Worm (Caenorhabditis elegans) whole organism, L3 larva: Measurements from ENCODE around the gene lam-1.
"Not testable (repeated sequence)": the region's sequence is repeated elsewhere in the genome, so short reads cannot be mapped to it uniquely, and the experiment has no call there.

ENCODE experiments used
- R02D3.7 ChIP-seq: fragments of 150-350 bp; optimal IDR thresholded peaks from 2 replicates; lab custom pipeline; 2014; ENCODE audit warnings: missing biosample characterization, missing genetic modification characterization
- ZK546.5 ChIP-seq: sonication (generic microtip); optimal IDR thresholded peaks from 2 replicates; lab custom pipeline; 2017; ENCODE audit warnings: missing biosample characterization, missing genetic modification characterization
- aly-2 ChIP-seq: fragments of 150-350 bp; optimal IDR thresholded peaks from 2 replicates; lab custom pipeline; 2014; ENCODE audit warnings: missing biosample characterization, missing genetic modification characterization
- ama-1 ChIP-seq: fragments of 150-350 bp; optimal IDR thresholded peaks from 2 replicates; lab custom pipeline; 2018
- ceh-16 ChIP-seq: sonication (generic microtip); optimal IDR thresholded peaks from 2 replicates; lab custom pipeline; 2017; ENCODE audit warnings: missing biosample characterization, missing genetic modification characterization
- ceh-28 ChIP-seq: fragments of 150-350 bp; optimal IDR thresholded peaks from 2 replicates; lab custom pipeline; 2014; ENCODE audit warnings: missing biosample characterization, missing genetic modification reagents, missing genetic modification characterization
- ceh-82 ChIP-seq: fragments of 150-350 bp; optimal IDR thresholded peaks from 2 replicates; lab custom pipeline; 2014; ENCODE audit warnings: missing biosample characterization, missing genetic modification characterization
- ceh-9 ChIP-seq: sonication (generic microtip); optimal IDR thresholded peaks from 2 replicates; lab custom pipeline; 2018; ENCODE audit warnings: missing biosample characterization, missing genetic modification characterization
- daf-12 ChIP-seq: fragments of 150-350 bp; optimal IDR thresholded peaks from 2 replicates; lab custom pipeline; 2014; ENCODE audit warnings: missing biosample characterization, missing genetic modification reagents, missing genetic modification characterization
- egl-27 ChIP-seq: sonication (generic microtip); optimal IDR thresholded peaks from 4 replicates; lab custom pipeline; 2017; ENCODE audit warnings: missing biosample characterization, missing genetic modification reagents, missing genetic modification characterization
- egl-5 ChIP-seq: fragments of 150-350 bp; optimal IDR thresholded peaks from 2 replicates; lab custom pipeline; 2017; ENCODE audit warnings: missing biosample characterization, missing genetic modification reagents, missing genetic modification characterization, inconsistent platforms
- elt-1 ChIP-seq: fragments of 150-350 bp; optimal IDR thresholded peaks from 2 replicates; lab custom pipeline; 2014; ENCODE audit warnings: missing biosample characterization, missing genetic modification characterization
- elt-2 ChIP-seq: sonication (generic microtip); optimal IDR thresholded peaks from 2 replicates; lab custom pipeline; 2016; ENCODE audit warnings: missing genetic modification reagents, mild to moderate bottlenecking, missing genetic modification characterization, missing compliant biosample characterization
- eor-1 ChIP-seq, 2 experiments: fragments of 150-350 bp; optimal IDR thresholded peaks; 2 replicates each; lab custom pipeline; 2014 to 2018; ENCODE audit warnings: missing biosample characterization in 2 of 2, missing genetic modification characterization in 2 of 2
- fkh-10 ChIP-seq: sonication (generic microtip); optimal IDR thresholded peaks from 2 replicates; lab custom pipeline; 2017; ENCODE audit warnings: missing biosample characterization, missing genetic modification reagents, missing genetic modification characterization
- fkh-2 ChIP-seq: fragments of 150-350 bp; optimal IDR thresholded peaks from 2 replicates; lab custom pipeline; 2014; ENCODE audit warnings: missing biosample characterization, missing genetic modification reagents, missing genetic modification characterization
- fos-1 ChIP-seq: fragments of 150-350 bp; optimal IDR thresholded peaks from 2 replicates; lab custom pipeline; 2014; ENCODE audit warnings: missing biosample characterization, missing genetic modification characterization
- hmg-11 ChIP-seq: sonication (generic microtip); optimal IDR thresholded peaks from 2 replicates; lab custom pipeline; 2016; ENCODE audit warnings: missing genetic modification characterization, missing compliant biosample characterization
- lin-15B ChIP-seq: fragments of 150-350 bp; optimal IDR thresholded peaks from 2 replicates; lab custom pipeline; 2014; ENCODE audit warnings: missing biosample characterization, missing genetic modification characterization
- lin-39 ChIP-seq: fragments of 150-350 bp; optimal IDR thresholded peaks from 2 replicates; lab custom pipeline; 2018; ENCODE audit warnings: missing biosample characterization, missing genetic modification reagents, missing genetic modification characterization
- lsy-12 ChIP-seq: sonication (generic microtip); optimal IDR thresholded peaks from 2 replicates; lab custom pipeline; 2016; ENCODE audit warnings: mild to moderate bottlenecking, missing genetic modification characterization, missing compliant biosample characterization
- mdl-1 ChIP-seq: fragments of 150-350 bp; optimal IDR thresholded peaks from 2 replicates; lab custom pipeline; 2014; ENCODE audit warnings: missing biosample characterization, missing genetic modification characterization
- mml-1 ChIP-seq: fragments of 150-350 bp; sonication (generic microtip); optimal IDR thresholded peaks from 3 replicates; lab custom pipeline; 2014; ENCODE audit warnings: missing biosample characterization, missing genetic modification characterization
- nfya-1 ChIP-seq: sonication (generic microtip); optimal IDR thresholded peaks from 2 replicates; lab custom pipeline; 2017; ENCODE audit warnings: missing genetic modification characterization, mild to moderate bottlenecking, missing compliant biosample characterization, antibody characterized with exemption, moderate library complexity; ENCODE audit not compliant: insufficient read depth
- nhr-11 ChIP-seq: fragments of 150-350 bp; optimal IDR thresholded peaks from 2 replicates; lab custom pipeline; 2014; ENCODE audit warnings: missing biosample characterization, missing genetic modification characterization
- nhr-12 ChIP-seq: fragments of 150-350 bp; optimal IDR thresholded peaks from 2 replicates; lab custom pipeline; 2014; ENCODE audit warnings: missing biosample characterization, missing genetic modification characterization
- nhr-23 ChIP-seq: fragments of 150-350 bp; optimal IDR thresholded peaks from 2 replicates; lab custom pipeline; 2014; ENCODE audit warnings: missing biosample characterization, missing genetic modification reagents, missing genetic modification characterization
- nhr-237 ChIP-seq: fragments of 150-350 bp; optimal IDR thresholded peaks from 2 replicates; lab custom pipeline; 2014; ENCODE audit warnings: missing biosample characterization, missing genetic modification characterization
- nhr-25 ChIP-seq: sonication (generic microtip); optimal IDR thresholded peaks from 2 replicates; lab custom pipeline; 2017; ENCODE audit warnings: missing biosample characterization, missing genetic modification characterization
- nhr-28 ChIP-seq: fragments of 150-350 bp; optimal IDR thresholded peaks from 2 replicates; lab custom pipeline; 2014; ENCODE audit warnings: missing biosample characterization, missing genetic modification characterization
- nhr-43 ChIP-seq: sonication (generic microtip); optimal IDR thresholded peaks from 2 replicates; lab custom pipeline; 2016; ENCODE audit warnings: mild to moderate bottlenecking, missing genetic modification characterization, missing compliant biosample characterization; ENCODE audit not compliant: poor library complexity, severe bottlenecking
- nhr-67 ChIP-seq: fragments of 150-350 bp; optimal IDR thresholded peaks from 2 replicates; lab custom pipeline; 2014; ENCODE audit warnings: missing biosample characterization, missing genetic modification characterization
- nhr-76 ChIP-seq: fragments of 150-350 bp; sonication (generic microtip); optimal IDR thresholded peaks from 5 replicates; lab custom pipeline; 2014; ENCODE audit warnings: missing biosample characterization, missing genetic modification characterization
- pha-4 ChIP-seq: fragments of 150-350 bp; optimal IDR thresholded peaks from 2 replicates; lab custom pipeline; 2014; ENCODE audit warnings: missing biosample characterization, missing genetic modification reagents, missing genetic modification characterization
- pqm-1 ChIP-seq: fragments of 150-350 bp; optimal IDR thresholded peaks from 2 replicates; lab custom pipeline; 2017; ENCODE audit warnings: missing biosample characterization, missing genetic modification characterization, inconsistent platforms
- sea-2 ChIP-seq: fragments of 150-350 bp; sonication (generic microtip); optimal IDR thresholded peaks from 4 replicates; lab custom pipeline; 2014; ENCODE audit warnings: missing biosample characterization, missing genetic modification reagents, missing genetic modification characterization
- snpc-4 ChIP-seq: fragments of 150-350 bp; optimal IDR thresholded peaks from 2 replicates; lab custom pipeline; 2014; ENCODE audit warnings: missing biosample characterization, missing genetic modification characterization
- tbx-2 ChIP-seq: sonication (generic microtip); optimal IDR thresholded peaks from 2 replicates; lab custom pipeline; 2016; ENCODE audit warnings: mild to moderate bottlenecking, missing genetic modification characterization, missing compliant biosample characterization
- unc-39 ChIP-seq: sonication (generic microtip); optimal IDR thresholded peaks from 4 replicates; lab custom pipeline; 2017; ENCODE audit warnings: missing biosample characterization, missing genetic modification characterization
- unc-62 ChIP-seq: fragments of 150-350 bp; sonication (generic microtip); optimal IDR thresholded peaks from 4 replicates; lab custom pipeline; 2014; ENCODE audit warnings: missing biosample characterization, missing genetic modification reagents, missing genetic modification characterization
- zag-1 ChIP-seq: fragments of 150-350 bp; optimal IDR thresholded peaks from 2 replicates; lab custom pipeline; 2014; ENCODE audit warnings: missing biosample characterization, missing genetic modification characterization
- ztf-11 ChIP-seq: fragments of 150-350 bp; optimal IDR thresholded peaks from 2 replicates; lab custom pipeline; 2014; ENCODE audit warnings: missing biosample characterization, missing genetic modification characterization
- ztf-4 ChIP-seq: fragments of 150-350 bp; optimal IDR thresholded peaks from 2 replicates; lab custom pipeline; 2014; ENCODE audit warnings: missing biosample characterization, missing genetic modification characterization

Gene lam-1

ce11 chrIV:5160171-5160570 lies 13.0 kb upstream of the lam-1 start, which contains the start of the genes C24D10.6 and C24D10.4:
C24D10.6 (minus strand) TSS chrIV:5160248.
C24D10.4 (plus strand) TSS chrIV:5160522.
- TF ChIP-seq ama-1 (lab: Kevin White, UChicago), result no peak
- no peak for TF ChIP-seq mml-1 (tag; lab: Kevin White, UChicago)
- TF ChIP-seq ceh-28 (tag; lab: Kevin White, UChicago), result no peak
- no peak for TF ChIP-seq elt-1
- no peak for TF ChIP-seq aly-2 (tag; lab: Kevin White, UChicago)
- TF ChIP-seq ZK546.5 (tag; lab: Kevin White, UChicago), result no peak
- no peak for TF ChIP-seq nhr-12 (tag; lab: Kevin White, UChicago)
- no peak for TF ChIP-seq ceh-9 (tag; lab: Kevin White, UChicago)
- TF ChIP-seq sea-2 (GFP tag; lab: Kevin White, UChicago), result no peak
- TF ChIP-seq fkh-2, result no peak
- TF ChIP-seq zag-1, result no peak
- no peak for TF ChIP-seq nhr-25 (tag; lab: Kevin White, UChicago)
- no peak for TF ChIP-seq daf-12 (tag; lab: Kevin White, UChicago)
- no peak for TF ChIP-seq mdl-1
- TF ChIP-seq nhr-43 (tag; lab: Kevin White, UChicago), result no peak
- no peak for TF ChIP-seq egl-27 (tag; lab: Kevin White, UChicago)
- no peak for TF ChIP-seq nhr-76 (tag; lab: Kevin White, UChicago)
- no peak for TF ChIP-seq fos-1
- TF ChIP-seq unc-39 (tag; lab: Kevin White, UChicago), result no peak
- peak; percentile 42 for TF ChIP-seq R02D3.7 (tag; lab: Kevin White, UChicago)
- no peak for TF ChIP-seq eor-1 (tag; optimal IDR thresholded peaks at IDR 0.05; lab: Kevin White, UChicago)
- TF ChIP-seq ceh-82 (tag; lab: Kevin White, UChicago), result no peak
- TF ChIP-seq ztf-4, result no peak
- no peak for TF ChIP-seq nhr-11 (tag; lab: Kevin White, UChicago)
- TF ChIP-seq ztf-11 (tag; lab: Kevin White, UChicago), result no peak
- TF ChIP-seq fkh-10 (GFP tag; lab: Kevin White, UChicago), result no peak
- no peak for TF ChIP-seq unc-62 (GFP tag; lab: Kevin White, UChicago)
- TF ChIP-seq nhr-237 (tag; lab: Kevin White, UChicago), result no peak
- no peak for TF ChIP-seq tbx-2 (tag; lab: Kevin White, UChicago)
- TF ChIP-seq lsy-12, result no peak
- TF ChIP-seq lin-15B, result peak; percentile 87
- TF ChIP-seq nhr-67 (tag; lab: Kevin White, UChicago), result no peak
- no peak for TF ChIP-seq pqm-1 (tag; lab: Kevin White, UChicago)
- TF ChIP-seq lin-39 (tag; lab: Kevin White, UChicago), result no peak
- TF ChIP-seq nhr-28 (tag; lab: Kevin White, UChicago), result no peak
- peak; percentile 46 for TF ChIP-seq snpc-4
- no peak for TF ChIP-seq pha-4 (tag; lab: Kevin White, UChicago)
- TF ChIP-seq hmg-11 (tag; lab: Kevin White, UChicago), result no peak
- no peak for TF ChIP-seq elt-2
- TF ChIP-seq egl-5 (tag; lab: Kevin White, UChicago), result no peak
- peak; percentile 53 for TF ChIP-seq nfya-1 (tag; lab: Kevin White, UChicago)
- TF ChIP-seq nhr-23 (tag; lab: Kevin White, UChicago), result peak; percentile 70
- TF ChIP-seq ceh-16 (tag; lab: Kevin White, UChicago), result no peak

- not testable (repeated sequence) for TF ChIP-seq ceh-16, lin-39, nhr-12 (tag; lab: Kevin White, UChicago)
Measured at ce11 chrIV:5162941-5163340, 10.2 kb upstream of the lam-1 start, which contains the start of the genes nspd-3 and C24D10.2. nspd-3 (minus strand) TSS chrIV:5163041. C24D10.2 (plus strand) TSS chrIV:5163339.
